Fruit fly (Drosophila melanogaster): ENCODE data around the gene Hez.

Gene Hez

dm6 chr3L:9856430-9857218 lies 37.9 kb downstream of the Hez start (continued):
- TF ChIP-seq salr (GFP tag; optimal IDR thresholded peaks at IDR 0.05) (no peak), Smox (GFP tag; optimal IDR thresholded peaks at IDR 0.05) (no peak), CG8119 (GFP tag; IDR thresholded peaks at IDR 0.05) (peak; percentile 64), CG11294 (GFP tag; IDR thresholded peaks at IDR 0.05) (0 out of 2 replicates have a peak, but pooled peaks have one; percentile 19), net (GFP tag; optimal IDR thresholded peaks at IDR 0.05) (no peak), CG6808 (GFP tag; optimal IDR thresholded peaks at IDR 0.05) (no peak), cyc (GFP tag; optimal IDR thresholded peaks at IDR 0.05) (no peak), topi (GFP tag; optimal IDR thresholded peaks at IDR 0.05) (no peak), Sox102F (GFP tag; optimal IDR thresholded peaks at IDR 0.05) (no peak)

dm6 chr3L:9855784-9856426 lies 38.6 kb downstream of the Hez start:
- TF ChIP-seq pdm3 (GFP tag; optimal IDR thresholded peaks at IDR 0.05): peak; percentile 94
- no peak for TF ChIP-seq Hr38 (GFP tag; optimal IDR thresholded peaks at IDR 0.05)
- TF ChIP-seq net (GFP tag; optimal IDR thresholded peaks at IDR 0.05): peak; percentile 93
- TF ChIP-seq Ets96B (tag; optimal IDR thresholded peaks at IDR 0.05): peak; percentile 95
- peak; percentile 97 for TF ChIP-seq CG15336 (GFP tag; IDR thresholded peaks at IDR 0.05)
- TF ChIP-seq topi (GFP tag; optimal IDR thresholded peaks at IDR 0.05): peak; percentile 97
- peak; percentile 92 for TF ChIP-seq OdsH (GFP tag; optimal IDR thresholded peaks at IDR 0.05)
- TF ChIP-seq Ets21C (GFP tag; optimal IDR thresholded peaks at IDR 0.05): peak; percentile 94
- peak; percentile 95 for TF ChIP-seq Sox14 (GFP tag; optimal IDR thresholded peaks at IDR 0.05)
- peak; percentile 95 for TF ChIP-seq CG6808 (GFP tag; optimal IDR thresholded peaks at IDR 0.05)
- peak; percentile 94 for TF ChIP-seq acj6 (GFP tag; optimal IDR thresholded peaks at IDR 0.05)
- TF ChIP-seq eg (GFP tag; IDR thresholded peaks at IDR 0.05): peak; percentile 97
- TF ChIP-seq Sox15 (GFP tag; optimal IDR thresholded peaks at IDR 0.05): peak; percentile 80
- peak; percentile 82 for TF ChIP-seq dsx (GFP tag; optimal IDR thresholded peaks at IDR 0.05; ENCODE audit: poor library complexity, severe bottlenecking)
- peak; percentile 82 for TF ChIP-seq CG6276 (GFP tag; optimal IDR thresholded peaks at IDR 0.05)
- peak; percentile 94 for TF ChIP-seq CG6854 (GFP tag; optimal IDR thresholded peaks at IDR 0.05)
- peak; percentile 95 for TF ChIP-seq CG31627 (GFP tag; optimal IDR thresholded peaks at IDR 0.05)
- TF ChIP-seq Sox102F (GFP tag; optimal IDR thresholded peaks at IDR 0.05): peak; percentile 97
- peak; percentile 92 for TF ChIP-seq achi (GFP tag; optimal IDR thresholded peaks at IDR 0.05)
- peak; percentile 96 for TF ChIP-seq Gug (GFP tag; IDR thresholded peaks at IDR 0.05)
- peak; percentile 92 for TF ChIP-seq CG11902 (GFP tag; optimal IDR thresholded peaks at IDR 0.05)
- TF ChIP-seq CG7368 (GFP tag; optimal IDR thresholded peaks at IDR 0.05): peak; percentile 97
- peak; percentile 91 for TF ChIP-seq CG3032 (tag; optimal IDR thresholded peaks at IDR 0.05)
- TF ChIP-seq CG11762 (GFP tag; optimal IDR thresholded peaks at IDR 0.05; ENCODE audit: insufficient read depth): peak; percentile 94
- TF ChIP-seq CG3919 (GFP tag; optimal IDR thresholded peaks at IDR 0.05): peak; percentile 97
- peak; percentile 96 for TF ChIP-seq lz (GFP tag; optimal IDR thresholded peaks at IDR 0.05)
- TF ChIP-seq fd85E (GFP tag; optimal IDR thresholded peaks at IDR 0.05): peak; percentile 86
- TF ChIP-seq CG9139 (GFP tag; optimal IDR thresholded peaks at IDR 0.05): peak; percentile 84
- TF ChIP-seq CG32006 (GFP tag; optimal IDR thresholded peaks at IDR 0.05): peak; percentile 96
- peak; percentile 92 for TF ChIP-seq CG6792 (GFP tag; optimal IDR thresholded peaks at IDR 0.05)
- TF ChIP-seq Lpt (GFP tag; optimal IDR thresholded peaks at IDR 0.05): peak; percentile 95
- TF ChIP-seq salr (GFP tag; optimal IDR thresholded peaks at IDR 0.05): peak; percentile 77 to 90
- TF ChIP-seq ss (GFP tag; optimal IDR thresholded peaks at IDR 0.05): peak; percentile 79 to 89
- TF ChIP-seq Eip93F (GFP tag; optimal IDR thresholded peaks at IDR 0.05): peak; percentile 71
- TF ChIP-seq CG10669 (GFP tag; optimal IDR thresholded peaks at IDR 0.05): peak; percentile 95
- TF ChIP-seq CG8632 (GFP tag; optimal IDR thresholded peaks at IDR 0.05): peak; percentile 85
- TF ChIP-seq spab (GFP tag; optimal IDR thresholded peaks at IDR 0.05): peak; percentile 93
- TF ChIP-seq dac (GFP tag; optimal IDR thresholded peaks at IDR 0.05): peak; percentile 87
- TF ChIP-seq CG10631 (GFP tag; optimal IDR thresholded peaks at IDR 0.05): peak; percentile 92
- peak; percentile 99 for TF ChIP-seq svp (GFP tag)
- TF ChIP-seq fd59A (GFP tag; optimal IDR thresholded peaks at IDR 0.05): peak; percentile 88
- TF ChIP-seq Met (GFP tag; optimal IDR thresholded peaks at IDR 0.05): peak; percentile 96
- TF ChIP-seq CG16779 (tag; optimal IDR thresholded peaks at IDR 0.05): peak; percentile 92

All from whole organism, prepupa.